Worm (Caenorhabditis elegans): ENCODE data around the gene K10B4.1.

Gene K10B4.1

ce11 chrII:186504-186903 is 51.2 kb downstream of the K10B4.1 start, which contains the start of gene T01D1.8:
TSS of gene T01D1.8 (plus strand) at chrII:186739.
- TF ChIP-seq med-1 (GFP tag; optimal IDR thresholded peaks at IDR 0.05; ENCODE audit: insufficient read depth) (no peak), T22C8.4 (GFP tag; IDR thresholded peaks at IDR 0.05) (no peak), ztf-23 (GFP tag; IDR thresholded peaks at IDR 0.05) (no peak), tab-1 (GFP tag; IDR thresholded peaks at IDR 0.05) (no peak), flt-1 (GFP tag; IDR thresholded peaks at IDR 0.05) (no peak), klf-2 (GFP tag; conservative IDR thresholded peaks at IDR 0.05) (no peak)

ce11 chrII:188967-189366 is 53.7 kb downstream of the K10B4.1 start, which contains the start of gene T01D1.5:
TSS of gene T01D1.5 (minus strand) at chrII:189067.
- TF ChIP-seq flt-1 (GFP tag; IDR thresholded peaks at IDR 0.05), result no peak
- TF ChIP-seq tab-1 (GFP tag; IDR thresholded peaks at IDR 0.05), result no peak
- TF ChIP-seq ztf-23 (GFP tag; IDR thresholded peaks at IDR 0.05), result no peak
- no peak for TF ChIP-seq cog-1 (tag; optimal IDR thresholded peaks at IDR 0.05)
- no peak for TF ChIP-seq med-1 (GFP tag; optimal IDR thresholded peaks at IDR 0.05; ENCODE audit: insufficient read depth)
- no peak for TF ChIP-seq klf-2 (GFP tag; conservative IDR thresholded peaks at IDR 0.05)
- no peak for TF ChIP-seq ref-1 (GFP tag; conservative IDR thresholded peaks at IDR 0.05)
- no peak for TF ChIP-seq ztf-29 (GFP tag; IDR thresholded peaks at IDR 0.05)
- TF ChIP-seq T22C8.4 (GFP tag; IDR thresholded peaks at IDR 0.05), result no peak
